Worm (Caenorhabditis elegans) whole organism, late embryonic: ENCODE data around the gene ZK105.5.

ENCODE experiments used
- C08G9.2 ChIP-seq: sonication (generic microtip); optimal IDR thresholded peaks from 2 replicates; lab custom pipeline; 2016; ENCODE audit warnings: mild to moderate bottlenecking, missing genetic modification characterization, moderate library complexity, missing compliant biosample characterization
- C38D4.7 ChIP-seq: fragments of 200-800 bp; sonication (Bioruptor generic); optimal IDR thresholded peaks from 2 replicates; lab custom pipeline; 2018; ENCODE audit warnings: mild to moderate bottlenecking, missing genetic modification characterization, moderate library complexity, missing compliant biosample characterization
- F13H6.1 ChIP-seq: sonication (generic microtip); optimal IDR thresholded peaks from 2 replicates; lab custom pipeline; 2016; ENCODE audit warnings: missing genetic modification characterization, missing compliant biosample characterization
- K02D7.2 ChIP-seq: sonication (generic microtip); optimal IDR thresholded peaks from 2 replicates; lab custom pipeline; 2017; ENCODE audit warnings: mild to moderate bottlenecking, missing genetic modification characterization, missing compliant biosample characterization
- T23F11.4 ChIP-seq: fragments of 200-800 bp; sonication (Bioruptor generic); optimal IDR thresholded peaks from 2 replicates; lab custom pipeline; 2018; ENCODE audit warnings: mild to moderate bottlenecking, missing genetic modification characterization, missing compliant biosample characterization
- Y22D7AL.16 ChIP-seq: sonication (generic microtip); optimal IDR thresholded peaks from 2 replicates; lab custom pipeline; 2016; ENCODE audit warnings: missing genetic modification characterization, missing compliant biosample characterization
- ahr-1 ChIP-seq: sonication (generic microtip); optimal IDR thresholded peaks from 2 replicates; lab custom pipeline; 2016; ENCODE audit warnings: missing genetic modification characterization, missing compliant biosample characterization
- ceh-14 ChIP-seq: sonication (generic microtip); optimal IDR thresholded peaks from 2 replicates; lab custom pipeline; 2016; ENCODE audit warnings: missing genotype, missing genetic modification characterization, missing compliant biosample characterization
- ceh-18 ChIP-seq: sonication (generic microtip); optimal IDR thresholded peaks from 2 replicates; lab custom pipeline; 2016; ENCODE audit warnings: missing genetic modification characterization, missing compliant biosample characterization
- ceh-22 ChIP-seq: sonication (generic microtip); optimal IDR thresholded peaks from 2 replicates; lab custom pipeline; 2017; ENCODE audit warnings: missing biosample characterization, missing genetic modification characterization
- ceh-24 ChIP-seq: sonication (generic microtip); optimal IDR thresholded peaks from 2 replicates; lab custom pipeline; 2016; ENCODE audit warnings: mild to moderate bottlenecking, missing genetic modification characterization, missing compliant biosample characterization
- ceh-30 ChIP-seq: fragments of 150-350 bp; optimal IDR thresholded peaks from 2 replicates; lab custom pipeline; 2014; ENCODE audit warnings: missing biosample characterization, missing genetic modification characterization
- ceh-48 ChIP-seq: sonication (generic microtip); optimal IDR thresholded peaks from 2 replicates; lab custom pipeline; 2016; ENCODE audit warnings: missing genetic modification characterization, inconsistent platforms, missing compliant biosample characterization
- ceh-6 ChIP-seq: fragments of 200-800 bp; sonication (Bioruptor generic); optimal IDR thresholded peaks from 2 replicates; lab custom pipeline; 2018; ENCODE audit warnings: mild to moderate bottlenecking, missing genetic modification characterization, missing compliant biosample characterization
- ceh-9 ChIP-seq: sonication (generic microtip); optimal IDR thresholded peaks from 2 replicates; lab custom pipeline; 2016; ENCODE audit warnings: mild to moderate bottlenecking, missing genetic modification characterization, inconsistent platforms, missing compliant biosample characterization
- dmd-4 ChIP-seq: sonication (generic microtip); optimal IDR thresholded peaks from 2 replicates; lab custom pipeline; 2016; ENCODE audit warnings: borderline replicate concordance, missing genetic modification characterization, missing compliant biosample characterization
- dve-1 ChIP-seq: sonication (generic microtip); optimal IDR thresholded peaks from 2 replicates; lab custom pipeline; 2017; ENCODE audit warnings: antibody characterized with exemption, mild to moderate bottlenecking, missing genetic modification characterization, missing compliant biosample characterization
- eyg-1 ChIP-seq: sonication (generic microtip); optimal IDR thresholded peaks from 2 replicates; lab custom pipeline; 2016; ENCODE audit warnings: missing genotype, missing genetic modification characterization, missing compliant biosample characterization
- fax-1 ChIP-seq: sonication (generic microtip); optimal IDR thresholded peaks from 2 replicates; lab custom pipeline; 2016; ENCODE audit warnings: missing genotype, missing genetic modification characterization, missing compliant biosample characterization
- fkh-10 ChIP-seq: fragments of 150-350 bp; optimal IDR thresholded peaks from 2 replicates; lab custom pipeline; 2014; ENCODE audit warnings: missing biosample characterization, missing genetic modification reagents, missing genetic modification characterization
- fkh-6 ChIP-seq: sonication (generic microtip); optimal IDR thresholded peaks from 2 replicates; lab custom pipeline; 2016; ENCODE audit warnings: missing genetic modification characterization, missing compliant biosample characterization
- gmeb-2 ChIP-seq: sonication (generic microtip); optimal IDR thresholded peaks from 2 replicates; lab custom pipeline; 2016; ENCODE audit warnings: missing genetic modification characterization, inconsistent platforms, missing compliant biosample characterization
- hlh-13 ChIP-seq: fragments of 200-800 bp; sonication (Bioruptor generic); optimal IDR thresholded peaks from 2 replicates; lab custom pipeline; 2018; ENCODE audit warnings: mild to moderate bottlenecking, missing genetic modification characterization, missing compliant biosample characterization
- hlh-15 ChIP-seq: sonication (generic microtip); optimal IDR thresholded peaks from 2 replicates; lab custom pipeline; 2016; ENCODE audit warnings: missing genetic modification characterization, missing compliant biosample characterization
- hlh-30 ChIP-seq: sonication (generic microtip); optimal IDR thresholded peaks from 2 replicates; lab custom pipeline; 2017; ENCODE audit warnings: antibody characterized with exemption, missing genetic modification characterization, missing compliant biosample characterization; ENCODE audit not compliant: insufficient read depth
- hlh-6 ChIP-seq: sonication (generic microtip); optimal IDR thresholded peaks from 2 replicates; lab custom pipeline; 2016; ENCODE audit warnings: missing genotype, missing genetic modification characterization, missing compliant biosample characterization
- lim-6 ChIP-seq: sonication (generic microtip); optimal IDR thresholded peaks from 2 replicates; lab custom pipeline; 2016; ENCODE audit warnings: missing genetic modification characterization, missing compliant biosample characterization
- lin-11 ChIP-seq: fragments of 200-800 bp; sonication (Bioruptor generic); optimal IDR thresholded peaks from 2 replicates; lab custom pipeline; 2018; ENCODE audit warnings: mild to moderate bottlenecking, missing genetic modification characterization, missing compliant biosample characterization
- madf-2 ChIP-seq: sonication (generic microtip); optimal IDR thresholded peaks from 2 replicates; lab custom pipeline; 2017; ENCODE audit warnings: missing genetic modification characterization, missing compliant biosample characterization
- nfya-1 ChIP-seq: sonication (generic microtip); optimal IDR thresholded peaks from 2 replicates; lab custom pipeline; 2017; ENCODE audit warnings: missing genetic modification characterization, mild to moderate bottlenecking, missing compliant biosample characterization, antibody characterized with exemption, moderate library complexity
- nhr-11 ChIP-seq: fragments of 150-350 bp; optimal IDR thresholded peaks from 2 replicates; lab custom pipeline; 2014; ENCODE audit warnings: missing biosample characterization, missing genetic modification characterization
- npax-4 ChIP-seq: sonication (generic microtip); optimal IDR thresholded peaks from 2 replicates; lab custom pipeline; 2016; ENCODE audit warnings: missing genetic modification characterization, missing compliant biosample characterization
- odd-2 ChIP-seq: sonication (generic microtip); optimal IDR thresholded peaks from 2 replicates; lab custom pipeline; 2017; ENCODE audit warnings: antibody characterized with exemption, mild to moderate bottlenecking, missing genetic modification characterization, missing compliant biosample characterization
- pag-3 ChIP-seq: sonication (generic microtip); optimal IDR thresholded peaks from 2 replicates; lab custom pipeline; 2016; ENCODE audit warnings: missing compliant biosample characterization, missing genetic modification characterization, borderline replicate concordance
- pat-9 ChIP-seq: fragments of 200-800 bp; sonication (Bioruptor generic); optimal IDR thresholded peaks from 2 replicates; lab custom pipeline; 2018; ENCODE audit warnings: mild to moderate bottlenecking, missing genetic modification characterization, moderate library complexity, missing compliant biosample characterization
- pax-1 ChIP-seq: fragments of 150-350 bp; optimal IDR thresholded peaks from 2 replicates; lab custom pipeline; 2014; ENCODE audit warnings: missing biosample characterization, missing genetic modification characterization
- pha-2 ChIP-seq: sonication (generic microtip); optimal IDR thresholded peaks from 2 replicates; lab custom pipeline; 2017; ENCODE audit warnings: mild to moderate bottlenecking, missing genetic modification characterization, missing compliant biosample characterization
- pha-4 ChIP-seq: fragments of 150-350 bp; optimal IDR thresholded peaks from 2 replicates; lab custom pipeline; 2018; ENCODE audit warnings: missing biosample characterization, missing genetic modification reagents, missing genetic modification characterization
- pqm-1 ChIP-seq: sonication (generic microtip); optimal IDR thresholded peaks from 2 replicates; lab custom pipeline; 2016; ENCODE audit warnings: missing genetic modification characterization, missing compliant biosample characterization
- pros-1 ChIP-seq: fragments of 150-350 bp; optimal IDR thresholded peaks from 2 replicates; lab custom pipeline; 2014; ENCODE audit warnings: missing biosample characterization, missing genetic modification reagents, missing genetic modification characterization
- ref-2 ChIP-seq: sonication (generic microtip); optimal IDR thresholded peaks from 2 replicates; lab custom pipeline; 2016; ENCODE audit warnings: missing genetic modification characterization, missing compliant biosample characterization
- rnt-1 ChIP-seq: sonication (generic microtip); optimal IDR thresholded peaks from 2 replicates; lab custom pipeline; 2016; ENCODE audit warnings: missing genetic modification characterization, missing compliant biosample characterization
- sox-2 ChIP-seq: fragments of 200-800 bp; sonication (Bioruptor generic); IDR thresholded peaks from 2 replicates; pipeline ENCODE4 v1.3.6; 2022; ENCODE audit warnings: missing genetic modification reagents, missing genetic modification characterization, missing compliant biosample characterization
- sox-4 ChIP-seq: sonication (generic microtip); optimal IDR thresholded peaks from 2 replicates; lab custom pipeline; 2017; ENCODE audit warnings: mild to moderate bottlenecking, missing genetic modification characterization, inconsistent platforms, missing compliant biosample characterization
- syd-9 ChIP-seq: sonication (generic microtip); optimal IDR thresholded peaks from 2 replicates; lab custom pipeline; 2016; ENCODE audit warnings: mild to moderate bottlenecking, missing genetic modification characterization, moderate library complexity, missing compliant biosample characterization
- tbx-2 ChIP-seq: sonication (generic microtip); optimal IDR thresholded peaks from 2 replicates; lab custom pipeline; 2016; ENCODE audit warnings: missing genetic modification characterization, missing compliant biosample characterization
- tbx-7 ChIP-seq: sonication (generic microtip); optimal IDR thresholded peaks from 2 replicates; lab custom pipeline; 2016; ENCODE audit warnings: missing genotype, missing genetic modification characterization, missing compliant biosample characterization
- unc-55 ChIP-seq: sonication (generic microtip); optimal IDR thresholded peaks from 2 replicates; lab custom pipeline; 2017; ENCODE audit warnings: missing biosample characterization, missing genetic modification reagents, missing genetic modification characterization
- zip-5 ChIP-seq: sonication (generic microtip); optimal IDR thresholded peaks from 2 replicates; lab custom pipeline; 2016; ENCODE audit warnings: missing genetic modification characterization, missing compliant biosample characterization

ZK105.5 gene

DNA sequence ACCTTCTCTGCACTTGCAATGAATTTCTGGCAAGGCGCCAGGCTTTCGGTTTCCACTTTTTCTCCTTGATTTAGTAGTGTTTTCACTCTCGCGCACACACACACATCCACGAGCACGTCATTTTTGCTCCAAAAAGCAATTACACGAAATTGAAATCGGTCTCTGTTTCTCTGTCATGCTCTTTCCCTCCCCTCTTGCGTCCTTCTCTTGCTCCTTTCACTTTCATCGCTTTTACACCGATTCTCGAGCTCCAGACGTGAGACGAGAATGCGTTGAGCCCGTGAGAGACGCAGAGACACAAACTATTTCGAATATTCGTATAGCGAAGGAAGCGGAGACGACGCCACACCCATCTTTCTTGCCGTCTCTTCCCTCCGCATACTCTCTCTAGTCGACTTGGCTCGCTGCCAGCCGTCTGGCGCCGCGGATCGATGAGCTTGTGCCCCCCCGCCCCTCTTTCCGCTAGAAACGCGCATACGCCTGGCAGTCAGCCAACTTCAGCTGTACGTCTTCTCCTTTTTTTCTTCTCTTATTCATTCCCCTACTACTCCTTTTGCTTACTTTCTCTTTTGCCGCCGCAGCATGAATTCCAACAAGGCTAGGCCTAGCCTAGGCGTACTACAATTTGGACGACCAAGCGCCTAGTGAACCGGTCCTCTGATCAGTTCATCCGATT is 10.6 kb upstream of the ZK105.5 start (continued):
- TF ChIP-seq pha-4 (tag; lab: Kevin White, UChicago) (no peak), K02D7.2 (tag; lab: Kevin White, UChicago) (no peak), ceh-30 (tag; lab: Kevin White, UChicago) (no peak), ceh-6 (GFP tag; lab: Kevin White, UChicago) (no peak), ceh-24 (tag; lab: Kevin White, UChicago) (no peak), odd-2 (tag; lab: Kevin White, UChicago) (no peak), Y22D7AL.16 (tag; lab: Kevin White, UChicago) (no peak), dmd-4 (tag; lab: Kevin White, UChicago) (peak; percentile 17), lin-11 (tag; lab: Kevin White, UChicago) (no peak), hlh-13 (peak; percentile 29), ceh-22 (tag; lab: Kevin White, UChicago) (no peak), nfya-1 (tag; lab: Kevin White, UChicago) (peak; percentile 82), sox-4 (tag; lab: Kevin White, UChicago) (no peak), tbx-2 (peak; percentile 57), F13H6.1 (tag; lab: Kevin White, UChicago) (no peak), nhr-11 (tag; lab: Kevin White, UChicago) (no peak), T23F11.4 (GFP tag; lab: Kevin White, UChicago) (peak; percentile 19), tbx-7 (tag; lab: Kevin White, UChicago) (no peak), pros-1 (no peak), pat-9 (no peak), fkh-6 (tag; lab: Kevin White, UChicago) (no peak), gmeb-2 (tag; lab: Kevin White, UChicago) (no peak), C38D4.7 (GFP tag; lab: Kevin White, UChicago) (no peak), pha-2 (tag; lab: Kevin White, UChicago) (no peak), npax-4 (tag; lab: Kevin White, UChicago) (no peak), pax-1 (tag; lab: Kevin White, UChicago) (no peak), lim-6 (tag; lab: Kevin White, UChicago) (peak; percentile 87), pqm-1 (tag; lab: Kevin White, UChicago) (no peak), pag-3 (no peak), zip-5 (no peak), ceh-48 (tag; lab: Kevin White, UChicago) (peak; percentile 63), dve-1 (tag; lab: Kevin White, UChicago) (peak; percentile 32), ref-2 (tag; lab: Kevin White, UChicago) (peak; percentile 11), eyg-1 (tag; lab: Kevin White, UChicago) (no peak), fax-1 (tag; lab: Kevin White, UChicago) (no peak), hlh-30 (tag; lab: Kevin White, UChicago) (no peak), sox-2 (GFP tag; lab: Robert Waterston, UW) (no peak), rnt-1 (tag; lab: Kevin White, UChicago) (peak; percentile 53), unc-55 (GFP tag; lab: Kevin White, UChicago) (peak; percentile 20), syd-9 (tag; lab: Kevin White, UChicago) (peak; percentile 58), ceh-18 (tag; lab: Kevin White, UChicago) (peak; percentile 97), madf-2 (no peak)
- TF ChIP-seq, all 69 proteins: peak for 21

DNA sequence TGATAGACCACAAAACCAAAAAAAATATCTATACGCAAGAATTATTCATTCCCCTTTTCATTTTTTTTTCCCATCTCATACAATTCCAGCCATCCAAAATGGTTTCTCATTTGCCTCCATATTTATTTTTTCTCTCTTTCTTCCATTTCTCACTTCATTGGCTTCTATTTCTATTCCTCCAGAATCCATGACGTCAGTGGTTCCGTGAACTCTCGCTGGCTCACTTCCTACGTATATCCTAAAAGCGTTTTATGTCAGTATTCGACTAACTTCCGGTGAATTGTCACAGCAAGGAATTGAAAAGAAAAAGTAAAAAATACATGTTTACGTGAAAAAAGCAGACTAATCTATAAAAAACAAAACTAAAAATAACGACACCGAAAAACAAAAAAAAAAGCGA is 9.4 kb upstream of the ZK105.5 start:
- no peak for TF ChIP-seq ceh-14
- TF ChIP-seq ahr-1 (tag; lab: Kevin White, UChicago): no peak
- no peak for TF ChIP-seq odd-2 (tag; lab: Kevin White, UChicago)
- TF ChIP-seq hlh-15: no peak
- no peak for TF ChIP-seq pros-1
- no peak for TF ChIP-seq hlh-6 (tag; lab: Kevin White, UChicago)
- TF ChIP-seq ceh-9 (tag; lab: Kevin White, UChicago): no peak
- TF ChIP-seq fkh-10 (GFP tag; lab: Kevin White, UChicago): no peak
- TF ChIP-seq lim-6 (tag; lab: Kevin White, UChicago): no peak
- TF ChIP-seq hlh-30 (tag; lab: Kevin White, UChicago): no peak
- TF ChIP-seq ceh-24 (tag; lab: Kevin White, UChicago): no peak
- TF ChIP-seq pha-4 (tag; lab: Kevin White, UChicago): no peak
- TF ChIP-seq fax-1 (tag; lab: Kevin White, UChicago): no peak
- TF ChIP-seq Y22D7AL.16 (tag; lab: Kevin White, UChicago): no peak
- no peak for TF ChIP-seq pqm-1 (tag; lab: Kevin White, UChicago)
- no peak for TF ChIP-seq dmd-4 (tag; lab: Kevin White, UChicago)
- no peak for TF ChIP-seq nhr-11 (tag; lab: Kevin White, UChicago)
- no peak for TF ChIP-seq C08G9.2
